Worm (Caenorhabditis elegans) whole organism, late embryonic: ENCODE measurements around the gene plx-2.

Experiments used
- C08G9.2 ChIP-seq: sonication (generic microtip); optimal IDR thresholded peaks from 2 replicates; lab custom pipeline; 2016; ENCODE audit warnings: mild to moderate bottlenecking, missing genetic modification characterization, moderate library complexity, missing compliant biosample characterization
- C38D4.7 ChIP-seq: fragments of 200-800 bp; sonication (Bioruptor generic); optimal IDR thresholded peaks from 2 replicates; lab custom pipeline; 2018; ENCODE audit warnings: mild to moderate bottlenecking, missing genetic modification characterization, moderate library complexity, missing compliant biosample characterization
- Y22D7AL.16 ChIP-seq: sonication (generic microtip); optimal IDR thresholded peaks from 2 replicates; lab custom pipeline; 2016; ENCODE audit warnings: missing genetic modification characterization, missing compliant biosample characterization
- ama-1 ChIP-seq: fragments of 150-350 bp; optimal IDR thresholded peaks from 2 replicates; lab custom pipeline; 2014
- ceh-14 ChIP-seq: sonication (generic microtip); optimal IDR thresholded peaks from 2 replicates; lab custom pipeline; 2016; ENCODE audit warnings: missing genotype, missing genetic modification characterization, missing compliant biosample characterization
- ceh-19 ChIP-seq: fragments of 200-800 bp; sonication (Bioruptor generic); optimal IDR thresholded peaks from 2 replicates; lab custom pipeline; 2018; ENCODE audit warnings: mild to moderate bottlenecking, missing genetic modification characterization, missing compliant biosample characterization
- ceh-2 ChIP-seq: sonication (generic microtip); optimal IDR thresholded peaks from 2 replicates; lab custom pipeline; 2016; ENCODE audit warnings: missing genotype, missing genetic modification characterization, missing compliant biosample characterization
- ceh-22 ChIP-seq: sonication (generic microtip); optimal IDR thresholded peaks from 2 replicates; lab custom pipeline; 2017; ENCODE audit warnings: missing biosample characterization, missing genetic modification characterization
- ceh-31 ChIP-seq: sonication (generic microtip); optimal IDR thresholded peaks from 2 replicates; lab custom pipeline; 2016; ENCODE audit warnings: missing genetic modification characterization, missing compliant biosample characterization
- ceh-34 ChIP-seq: sonication (generic microtip); optimal IDR thresholded peaks from 2 replicates; lab custom pipeline; 2016; ENCODE audit warnings: mild to moderate bottlenecking, missing genetic modification characterization, missing compliant biosample characterization
- ceh-48 ChIP-seq: sonication (generic microtip); optimal IDR thresholded peaks from 2 replicates; lab custom pipeline; 2016; ENCODE audit warnings: missing genetic modification characterization, inconsistent platforms, missing compliant biosample characterization
- ceh-6 ChIP-seq: fragments of 200-800 bp; sonication (Bioruptor generic); optimal IDR thresholded peaks from 2 replicates; lab custom pipeline; 2018; ENCODE audit warnings: mild to moderate bottlenecking, missing genetic modification characterization, missing compliant biosample characterization
- ceh-9 ChIP-seq: sonication (generic microtip); optimal IDR thresholded peaks from 2 replicates; lab custom pipeline; 2016; ENCODE audit warnings: mild to moderate bottlenecking, missing genetic modification characterization, inconsistent platforms, missing compliant biosample characterization
- che-1 ChIP-seq: sonication (generic microtip); optimal IDR thresholded peaks from 2 replicates; lab custom pipeline; 2016; ENCODE audit warnings: mild to moderate bottlenecking, missing genetic modification characterization, missing compliant biosample characterization
- dmd-4 ChIP-seq: sonication (generic microtip); optimal IDR thresholded peaks from 2 replicates; lab custom pipeline; 2016; ENCODE audit warnings: borderline replicate concordance, missing genetic modification characterization, missing compliant biosample characterization
- dve-1 ChIP-seq: sonication (generic microtip); optimal IDR thresholded peaks from 2 replicates; lab custom pipeline; 2017; ENCODE audit warnings: antibody characterized with exemption, mild to moderate bottlenecking, missing genetic modification characterization, missing compliant biosample characterization
- ets-4 ChIP-seq: sonication (generic microtip); optimal IDR thresholded peaks from 2 replicates; lab custom pipeline; 2016; ENCODE audit warnings: missing genetic modification characterization, missing compliant biosample characterization
- eyg-1 ChIP-seq: sonication (generic microtip); optimal IDR thresholded peaks from 2 replicates; lab custom pipeline; 2016; ENCODE audit warnings: missing genotype, missing genetic modification characterization, missing compliant biosample characterization
- fkh-10 ChIP-seq: fragments of 150-350 bp; optimal IDR thresholded peaks from 2 replicates; lab custom pipeline; 2014; ENCODE audit warnings: missing biosample characterization, missing genetic modification reagents, missing genetic modification characterization
- gmeb-2 ChIP-seq: sonication (generic microtip); optimal IDR thresholded peaks from 2 replicates; lab custom pipeline; 2016; ENCODE audit warnings: missing genetic modification characterization, inconsistent platforms, missing compliant biosample characterization
- hlh-13 ChIP-seq: fragments of 200-800 bp; sonication (Bioruptor generic); optimal IDR thresholded peaks from 2 replicates; lab custom pipeline; 2018; ENCODE audit warnings: mild to moderate bottlenecking, missing genetic modification characterization, missing compliant biosample characterization
- hlh-15 ChIP-seq: sonication (generic microtip); optimal IDR thresholded peaks from 2 replicates; lab custom pipeline; 2016; ENCODE audit warnings: missing genetic modification characterization, missing compliant biosample characterization
- hlh-30 ChIP-seq: sonication (generic microtip); optimal IDR thresholded peaks from 2 replicates; lab custom pipeline; 2017; ENCODE audit warnings: antibody characterized with exemption, missing genetic modification characterization, missing compliant biosample characterization; ENCODE audit not compliant: insufficient read depth
- lin-11 ChIP-seq: fragments of 200-800 bp; sonication (Bioruptor generic); optimal IDR thresholded peaks from 2 replicates; lab custom pipeline; 2018; ENCODE audit warnings: mild to moderate bottlenecking, missing genetic modification characterization, missing compliant biosample characterization
- mec-3 ChIP-seq: sonication (generic microtip); optimal IDR thresholded peaks from 2 replicates; lab custom pipeline; 2016; ENCODE audit warnings: borderline replicate concordance, missing genetic modification characterization, missing compliant biosample characterization
- nfya-1 ChIP-seq: sonication (generic microtip); optimal IDR thresholded peaks from 2 replicates; lab custom pipeline; 2017; ENCODE audit warnings: missing genetic modification characterization, mild to moderate bottlenecking, missing compliant biosample characterization, antibody characterized with exemption, moderate library complexity
- npax-4 ChIP-seq: sonication (generic microtip); optimal IDR thresholded peaks from 2 replicates; lab custom pipeline; 2016; ENCODE audit warnings: missing genetic modification characterization, missing compliant biosample characterization
- odd-2 ChIP-seq: sonication (generic microtip); optimal IDR thresholded peaks from 2 replicates; lab custom pipeline; 2017; ENCODE audit warnings: antibody characterized with exemption, mild to moderate bottlenecking, missing genetic modification characterization, missing compliant biosample characterization
- pax-1 ChIP-seq: fragments of 150-350 bp; optimal IDR thresholded peaks from 2 replicates; lab custom pipeline; 2014; ENCODE audit warnings: missing biosample characterization, missing genetic modification characterization
- rnt-1 ChIP-seq: sonication (generic microtip); optimal IDR thresholded peaks from 2 replicates; lab custom pipeline; 2016; ENCODE audit warnings: missing genetic modification characterization, missing compliant biosample characterization
- sdc-2 ChIP-seq: sonication (generic microtip); optimal IDR thresholded peaks from 2 replicates; lab custom pipeline; 2016; ENCODE audit warnings: missing genotype, missing genetic modification characterization, missing compliant biosample characterization
- sox-2 ChIP-seq: fragments of 200-800 bp; sonication (Bioruptor generic); IDR thresholded peaks from 2 replicates; pipeline ENCODE4 v1.3.6; 2022; ENCODE audit warnings: missing genetic modification reagents, missing genetic modification characterization, missing compliant biosample characterization
- sox-4 ChIP-seq: sonication (generic microtip); optimal IDR thresholded peaks from 2 replicates; lab custom pipeline; 2017; ENCODE audit warnings: mild to moderate bottlenecking, missing genetic modification characterization, inconsistent platforms, missing compliant biosample characterization
- syd-9 ChIP-seq: sonication (generic microtip); optimal IDR thresholded peaks from 2 replicates; lab custom pipeline; 2016; ENCODE audit warnings: mild to moderate bottlenecking, missing genetic modification characterization, moderate library complexity, missing compliant biosample characterization
- tbx-2 ChIP-seq: sonication (generic microtip); optimal IDR thresholded peaks from 2 replicates; lab custom pipeline; 2016; ENCODE audit warnings: missing genetic modification characterization, missing compliant biosample characterization
- tbx-7 ChIP-seq: sonication (generic microtip); optimal IDR thresholded peaks from 2 replicates; lab custom pipeline; 2016; ENCODE audit warnings: missing genotype, missing genetic modification characterization, missing compliant biosample characterization
- ttx-3 ChIP-seq: sonication (generic microtip); optimal IDR thresholded peaks from 2 replicates; lab custom pipeline; 2016; ENCODE audit warnings: missing genetic modification reagents, missing genetic modification characterization, missing compliant biosample characterization
- unc-3 ChIP-seq, 2 experiments: fragments of 200-800 bp in 1 of 2; sonication (Bioruptor generic) in 1 of 2; sonication (generic microtip) in 1 of 2; conservative IDR thresholded peaks in 1 of 2; optimal IDR thresholded peaks in 1 of 2; 2 replicates each; pipeline versions ENCODE4 v1.3.6 to Lab custom; 2016 to 2022; ENCODE audit warnings: missing compliant biosample characterization in 2 of 2, missing genetic modification characterization in 2 of 2, missing genetic modification reagents in 1 of 2
- unc-42 ChIP-seq: sonication (generic microtip); optimal IDR thresholded peaks from 2 replicates; lab custom pipeline; 2016; ENCODE audit warnings: missing genotype, missing genetic modification characterization, missing compliant biosample characterization
- unc-86 ChIP-seq: sonication (generic microtip); optimal IDR thresholded peaks from 2 replicates; lab custom pipeline; 2016; ENCODE audit warnings: missing genetic modification characterization, missing compliant biosample characterization
- zip-5 ChIP-seq: sonication (generic microtip); optimal IDR thresholded peaks from 2 replicates; lab custom pipeline; 2016; ENCODE audit warnings: missing genetic modification characterization, missing compliant biosample characterization
- ztf-16 ChIP-seq: sonication (generic microtip); optimal IDR thresholded peaks from 2 replicates; lab custom pipeline; 2017; ENCODE audit warnings: missing genetic modification characterization, missing compliant biosample characterization

Gene plx-2

DNA sequence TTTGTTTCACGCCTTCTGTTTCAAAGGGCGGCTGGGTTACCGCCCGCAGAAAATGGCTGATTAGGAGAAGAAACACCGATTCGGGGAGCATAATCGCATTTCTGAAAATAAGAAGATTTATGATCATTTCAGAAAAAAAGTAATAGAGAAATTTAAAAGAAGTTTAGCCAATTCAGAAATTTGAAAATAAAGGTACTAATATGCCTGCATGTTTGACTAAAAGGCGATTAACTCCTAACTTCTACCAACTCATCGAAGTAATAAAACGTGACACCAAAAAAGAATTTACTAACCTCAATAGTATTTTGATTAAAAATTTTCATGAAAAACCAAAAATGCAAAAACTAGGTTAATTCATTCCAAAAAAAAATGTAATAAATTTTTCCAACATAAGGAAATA, at the start of gene plx-2:
plx-2 (minus strand) TSS at position 101 of the 400 bp plus-strand sequence.
- TF ChIP-seq eyg-1 (tag; lab: Kevin White, UChicago) (no peak), gmeb-2 (tag; lab: Kevin White, UChicago) (no peak), che-1 (tag; lab: Kevin White, UChicago) (no peak), unc-86 (tag; lab: Kevin White, UChicago) (no peak), dmd-4 (tag; lab: Kevin White, UChicago) (no peak), syd-9 (tag; lab: Kevin White, UChicago) (no peak), C38D4.7 (no peak), hlh-30 (tag; lab: Kevin White, UChicago) (no peak), sox-2 (no peak), unc-42 (no peak), tbx-2 (tag; lab: Kevin White, UChicago) (no peak), sdc-2 (tag; lab: Kevin White, UChicago) (no peak), C08G9.2 (tag; lab: Kevin White, UChicago) (no peak), ceh-19 (GFP tag; lab: Kevin White, UChicago) (no peak), odd-2 (tag; lab: Kevin White, UChicago) (no peak), zip-5 (no peak), fkh-10 (GFP tag; lab: Kevin White, UChicago) (no peak), ceh-34 (tag; lab: Kevin White, UChicago) (no peak), dve-1 (tag; lab: Kevin White, UChicago) (no peak)

DNA sequence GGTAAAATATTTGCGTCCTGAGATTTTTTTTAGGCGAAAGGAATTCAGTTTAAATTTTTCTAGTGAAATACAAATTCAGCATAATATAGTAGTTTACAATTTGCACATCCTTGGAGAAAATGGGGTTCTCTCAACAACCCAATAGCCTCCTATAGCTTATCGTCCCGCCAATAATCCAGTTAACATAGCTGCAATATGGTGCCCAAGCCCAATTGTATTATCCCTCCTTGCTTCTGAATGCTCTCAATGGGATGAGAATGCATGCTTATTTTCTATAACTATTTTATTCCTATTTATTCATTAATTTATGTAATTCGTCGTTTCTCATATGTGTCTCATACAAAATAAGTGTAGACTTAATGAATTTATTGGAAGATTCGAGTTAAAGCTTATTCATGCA, 45.3 kb upstream of the plx-2 start:
- TF ChIP-seq unc-42 (peak; percentile 85), npax-4 (tag; lab: Kevin White, UChicago) (no peak)

DNA sequence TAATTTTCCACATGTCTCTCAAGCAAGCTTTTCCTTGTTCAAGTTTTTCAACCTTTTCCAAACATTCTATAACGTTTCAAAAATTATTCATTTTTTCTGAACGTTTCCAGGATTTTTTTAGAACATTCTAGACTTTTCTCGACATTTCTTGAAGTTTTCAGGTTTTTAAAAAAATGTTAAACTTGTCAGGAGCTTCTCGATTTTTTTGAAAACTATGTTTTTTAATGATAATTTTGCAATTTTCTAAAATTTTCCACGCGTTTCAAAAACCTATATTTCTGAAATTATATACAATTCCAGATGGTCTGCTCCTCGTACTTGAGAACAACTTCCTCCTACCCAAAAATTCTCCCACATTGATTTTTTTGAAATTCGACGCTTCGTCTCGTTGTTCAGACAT, 30.6 kb upstream of the plx-2 start, which contains the start of gene dmsr-6:
dmsr-6 (plus strand) TSS at position 301 of the 400 bp plus-strand sequence.
- no peak for TF ChIP-seq pax-1 (tag; lab: Kevin White, UChicago)
- no peak for TF ChIP-seq ceh-14
- no peak for TF ChIP-seq lin-11
- no peak for TF ChIP-seq hlh-15 (tag; lab: Kevin White, UChicago)
- TF ChIP-seq tbx-7 (tag; lab: Kevin White, UChicago) = no peak
- no peak for TF ChIP-seq unc-3 (GFP tag; conservative IDR thresholded peaks at IDR 0.05; lab: Robert Waterston, UW)
- no peak for TF ChIP-seq unc-3 (tag; optimal IDR thresholded peaks at IDR 0.05; lab: Kevin White, UChicago)
- TF ChIP-seq ceh-31 (tag; lab: Kevin White, UChicago) = no peak
- TF ChIP-seq ets-4 = no peak
- TF ChIP-seq ama-1 (lab: Kevin White, UChicago) = no peak
- no peak for TF ChIP-seq ceh-9
- TF ChIP-seq sox-4 (tag; lab: Kevin White, UChicago) = no peak
- no peak for TF ChIP-seq nfya-1
- no peak for TF ChIP-seq hlh-13 (GFP tag; lab: Kevin White, UChicago)
- no peak for TF ChIP-seq ceh-2 (tag; lab: Kevin White, UChicago)
- TF ChIP-seq dmd-4 (tag; lab: Kevin White, UChicago) = no peak
- no peak for TF ChIP-seq ceh-6 (GFP tag; lab: Kevin White, UChicago)
- no peak for TF ChIP-seq ttx-3 (tag; lab: Kevin White, UChicago)
- TF ChIP-seq ztf-16 (tag; lab: Kevin White, UChicago) = no peak
- TF ChIP-seq ceh-48 (tag; lab: Kevin White, UChicago) = no peak

DNA sequence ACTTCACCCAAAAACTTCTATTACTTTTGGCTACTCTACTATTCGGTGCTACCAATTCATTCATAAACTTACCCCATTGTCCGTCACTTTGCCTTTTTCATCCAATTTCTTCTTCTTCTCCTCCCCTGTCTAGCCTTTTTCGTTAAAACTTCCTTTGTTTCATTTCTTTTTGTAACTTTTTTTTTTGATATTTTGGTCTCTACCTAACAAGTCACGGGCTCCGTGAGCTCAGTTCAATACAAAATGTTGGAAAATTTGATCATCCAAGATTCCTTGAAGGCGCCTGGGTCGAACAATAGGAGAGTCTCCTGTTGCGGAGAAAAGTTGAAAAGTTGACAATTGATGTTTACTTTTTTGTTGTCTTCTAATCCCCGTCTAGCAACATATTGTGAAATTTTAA, 27.2 kb upstream of the plx-2 start:
- TF ChIP-seq Y22D7AL.16 (no peak), mec-3 (tag; lab: Kevin White, UChicago) (no peak), hlh-30 (tag; lab: Kevin White, UChicago) (no peak), rnt-1 (tag; lab: Kevin White, UChicago) (no peak), dve-1 (tag; lab: Kevin White, UChicago) (no peak), ttx-3 (tag; lab: Kevin White, UChicago) (no peak), hlh-13 (GFP tag; lab: Kevin White, UChicago) (no peak), ceh-22 (tag; lab: Kevin White, UChicago) (no peak)
